Worm (Caenorhabditis elegans) whole organism, young adult: ENCODE measurements around the gene fbxa-18.

Experiments
- B0019.2 ChIP-seq: fragments of 200-800 bp; sonication (Bioruptor generic); conservative IDR thresholded peaks from 2 replicates; pipeline ENCODE4 v1.3.6; 2022; ENCODE audit warnings: missing genetic modification reagents, missing genetic modification characterization, missing compliant biosample characterization
- B0261.1 ChIP-seq: sonication (generic microtip); optimal IDR thresholded peaks from 2 replicates; lab custom pipeline; 2016; ENCODE audit warnings: mild to moderate bottlenecking, missing genetic modification characterization, moderate library complexity, missing compliant biosample characterization
- B0336.3 ChIP-seq: fragments of 200-800 bp; sonication (Bioruptor generic); IDR thresholded peaks from 2 replicates; pipeline ENCODE4 v1.3.6; 2022; ENCODE audit warnings: missing genetic modification characterization, missing compliant biosample characterization
- F23B12.7 ChIP-seq: sonication (generic microtip); optimal IDR thresholded peaks from 2 replicates; lab custom pipeline; 2017; ENCODE audit warnings: missing genetic modification characterization, mild to moderate bottlenecking, missing compliant biosample characterization, antibody characterized with exemption, moderate library complexity; ENCODE audit not compliant: insufficient read depth
- F37B4.10 ChIP-seq: fragments of 200-800 bp; sonication (Bioruptor generic); IDR thresholded peaks from 2 replicates; pipeline ENCODE4 v1.3.6; 2022; ENCODE audit warnings: missing genetic modification characterization, missing compliant biosample characterization
- F49E8.2 ChIP-seq: sonication (generic microtip); optimal IDR thresholded peaks from 3 replicates; lab custom pipeline; 2017; ENCODE audit warnings: missing genetic modification characterization, mild to moderate bottlenecking, missing compliant biosample characterization, antibody characterized with exemption, moderate library complexity; ENCODE audit not compliant: insufficient read depth
- F57A8.1 ChIP-seq: fragments of 200-800 bp; sonication (Bioruptor generic); optimal IDR thresholded peaks from 2 replicates; lab custom pipeline; 2018; ENCODE audit warnings: mild to moderate bottlenecking, missing genetic modification characterization, moderate library complexity, missing compliant biosample characterization
- Y53F4B.3 ChIP-seq: fragments of 200-800 bp; sonication (Bioruptor generic); IDR thresholded peaks from 2 replicates; pipeline ENCODE4 v1.3.6; 2022; ENCODE audit warnings: missing genetic modification reagents, missing genetic modification characterization, missing compliant biosample characterization
- akir-1 ChIP-seq: fragments of 200-800 bp; sonication (Bioruptor generic); optimal IDR thresholded peaks from 2 replicates; lab custom pipeline; 2018; ENCODE audit warnings: mild to moderate bottlenecking, missing genetic modification characterization, moderate library complexity, missing compliant biosample characterization
- attf-6 ChIP-seq: fragments of 200-800 bp; sonication (Bioruptor generic); IDR thresholded peaks from 2 replicates; pipeline ENCODE4 v1.3.6; 2022; ENCODE audit warnings: missing genetic modification reagents, missing genetic modification characterization, missing compliant biosample characterization
- bed-1 ChIP-seq: fragments of 200-800 bp; sonication (Bioruptor generic); IDR thresholded peaks from 2 replicates; pipeline ENCODE4 v1.3.6; 2022; ENCODE audit warnings: missing genetic modification reagents, missing genetic modification characterization, missing compliant biosample characterization
- cebp-1 ChIP-seq, 2 experiments: fragments of 200-800 bp in 1 of 2; sonication (Bioruptor generic) in 1 of 2; sonication (generic microtip) in 1 of 2; IDR thresholded peaks in 1 of 2; optimal IDR thresholded peaks in 1 of 2; 2 replicates each; pipeline versions ENCODE4 v1.3.6 to Lab custom; 2017 to 2022; ENCODE audit warnings: missing compliant biosample characterization in 2 of 2, missing genetic modification characterization in 2 of 2, mild to moderate bottlenecking in 1 of 2, missing genetic modification reagents in 1 of 2, moderate library complexity in 1 of 2
- cebp-2 ChIP-seq: fragments of 200-800 bp; sonication (Bioruptor generic); IDR thresholded peaks from 2 replicates; pipeline ENCODE4 v1.3.6; 2022; ENCODE audit warnings: missing genetic modification characterization, missing compliant biosample characterization
- ceh-27 ChIP-seq: fragments of 200-800 bp; sonication (Bioruptor generic); optimal IDR thresholded peaks from 2 replicates; lab custom pipeline; 2018; ENCODE audit warnings: mild to moderate bottlenecking, missing genetic modification characterization, moderate library complexity, missing compliant biosample characterization
- ceh-40 ChIP-seq: fragments of 200-800 bp; sonication (Bioruptor generic); IDR thresholded peaks from 2 replicates; pipeline ENCODE4 v1.3.6; 2022; ENCODE audit warnings: missing genetic modification characterization, missing compliant biosample characterization
- ceh-58 ChIP-seq: fragments of 200-800 bp; sonication (Bioruptor generic); IDR thresholded peaks from 2 replicates; pipeline ENCODE4 v1.3.6; 2022; ENCODE audit warnings: missing genetic modification characterization, missing compliant biosample characterization
- dox-1 ChIP-seq: fragments of 200-800 bp; sonication (Bioruptor generic); IDR thresholded peaks from 2 replicates; pipeline ENCODE4 v1.3.6; 2022; ENCODE audit warnings: missing genetic modification reagents, missing genetic modification characterization, missing compliant biosample characterization
- egl-18 ChIP-seq: fragments of 200-800 bp; sonication (Bioruptor generic); IDR thresholded peaks from 2 replicates; pipeline ENCODE4 v1.3.6; 2022; ENCODE audit warnings: missing genetic modification reagents, missing genetic modification characterization, missing compliant biosample characterization
- ekl-4 ChIP-seq: fragments of 200-800 bp; sonication (Bioruptor generic); IDR thresholded peaks from 2 replicates; pipeline ENCODE4 v1.3.6; 2022; ENCODE audit warnings: missing genetic modification reagents, missing genetic modification characterization, missing compliant biosample characterization
- him-1 ChIP-seq: sonication (generic microtip); optimal IDR thresholded peaks from 2 replicates; lab custom pipeline; 2016; ENCODE audit warnings: missing genotype, missing genetic modification reagents, missing genetic modification characterization, missing compliant biosample characterization
- hmg-1.2 ChIP-seq: fragments of 200-800 bp; sonication (Bioruptor generic); IDR thresholded peaks from 2 replicates; pipeline ENCODE4 v1.3.6; 2022; ENCODE audit warnings: missing genetic modification reagents, missing genetic modification characterization, missing compliant biosample characterization
- hsf-1 ChIP-seq: fragments of 200-800 bp; sonication (Bioruptor generic); IDR thresholded peaks from 2 replicates; pipeline ENCODE4 v1.3.6; 2022; ENCODE audit warnings: missing genetic modification reagents, missing genetic modification characterization, missing compliant biosample characterization
- let-526 ChIP-seq: fragments of 200-800 bp; sonication (Bioruptor generic); IDR thresholded peaks from 2 replicates; pipeline ENCODE4 v1.3.6; 2022; ENCODE audit warnings: missing genetic modification reagents, missing genetic modification characterization, missing compliant biosample characterization
- lin-26 ChIP-seq: fragments of 200-800 bp; sonication (Bioruptor generic); IDR thresholded peaks from 2 replicates; pipeline ENCODE4 v1.3.6; 2022; ENCODE audit warnings: missing genetic modification reagents, missing genetic modification characterization, missing compliant biosample characterization
- mcd-1 ChIP-seq: fragments of 200-800 bp; sonication (Bioruptor generic); IDR thresholded peaks from 2 replicates; pipeline ENCODE4 v1.3.6; 2022; ENCODE audit warnings: missing genetic modification reagents, missing genetic modification characterization, missing compliant biosample characterization
- nfya-2 ChIP-seq: fragments of 200-800 bp; sonication (Bioruptor generic); IDR thresholded peaks from 2 replicates; pipeline ENCODE4 v1.3.6; 2022; ENCODE audit warnings: missing genetic modification reagents, missing genetic modification characterization, missing compliant biosample characterization
- nhr-120 ChIP-seq: fragments of 200-800 bp; sonication (Bioruptor generic); IDR thresholded peaks from 2 replicates; pipeline ENCODE4 v1.3.6; 2022; ENCODE audit warnings: missing genetic modification characterization, missing compliant biosample characterization
- nhr-80 ChIP-seq: sonication (generic microtip); optimal IDR thresholded peaks from 2 replicates; lab custom pipeline; 2016; ENCODE audit warnings: missing genetic modification characterization, missing compliant biosample characterization
- pha-4 ChIP-seq: fragments of 150-350 bp; sonication (generic microtip); optimal IDR thresholded peaks from 2 replicates; lab custom pipeline; 2014; ENCODE audit warnings: missing biosample characterization, missing genetic modification reagents, missing genetic modification characterization
- rpc-1 ChIP-seq, 2 experiments: fragments of 150-350 bp in 1 of 2; sonication (generic microtip) in 1 of 2; optimal IDR thresholded peaks; 2 replicates each; lab custom pipeline; 2014 to 2018; ENCODE audit warnings: missing biosample characterization in 1 of 2, missing genetic modification characterization in 1 of 2, missing genetic modification reagents in 1 of 2, missing genotype in 1 of 2
- sptf-2 ChIP-seq: fragments of 200-800 bp; sonication (Bioruptor generic); optimal IDR thresholded peaks from 2 replicates; lab custom pipeline; 2018; ENCODE audit warnings: mild to moderate bottlenecking, missing genetic modification characterization, missing compliant biosample characterization
- tbp1 ChIP-seq: fragments of 200-800 bp; sonication (Bioruptor generic); optimal IDR thresholded peaks from 2 replicates; lab custom pipeline; 2018; ENCODE audit warnings: mild to moderate bottlenecking, missing genetic modification characterization, missing compliant biosample characterization
- unc-130 ChIP-seq: sonication (generic microtip); optimal IDR thresholded peaks from 2 replicates; lab custom pipeline; 2016; ENCODE audit warnings: missing genetic modification reagents, missing genetic modification characterization, missing compliant biosample characterization
- ztf-25 ChIP-seq: fragments of 200-800 bp; sonication (Bioruptor generic); IDR thresholded peaks from 2 replicates; pipeline ENCODE4 v1.3.6; 2022; ENCODE audit warnings: missing genetic modification reagents, missing genetic modification characterization, missing compliant biosample characterization
- ztf-28 ChIP-seq: fragments of 200-800 bp; sonication (Bioruptor generic); IDR thresholded peaks from 2 replicates; pipeline ENCODE4 v1.3.6; 2022; ENCODE audit warnings: missing genetic modification reagents, missing genetic modification characterization, missing compliant biosample characterization
- ztf-6 ChIP-seq: fragments of 200-800 bp; sonication (Bioruptor generic); IDR thresholded peaks from 2 replicates; pipeline ENCODE4 v1.3.6; 2022; ENCODE audit warnings: missing genetic modification reagents, missing genetic modification characterization, missing compliant biosample characterization

Gene fbxa-18

DNA sequence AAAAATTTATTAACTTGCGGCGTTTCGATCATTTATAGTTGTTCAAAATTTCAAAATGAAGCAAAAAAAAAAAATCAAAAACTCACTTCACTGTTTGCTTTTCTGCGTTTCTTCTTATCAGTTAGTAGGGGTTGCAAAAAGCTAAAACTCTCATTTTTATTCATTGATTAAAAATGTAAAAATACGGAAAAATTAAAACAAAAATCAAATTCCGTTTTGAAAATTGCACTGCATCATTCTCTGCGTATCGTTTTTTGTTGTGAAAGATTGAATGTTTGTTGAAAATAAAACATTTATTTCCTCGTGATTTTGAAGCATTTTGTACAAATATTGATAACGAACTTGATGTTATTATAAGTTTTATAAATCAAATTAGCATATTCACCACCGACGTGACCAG lies 13.4 kb upstream of the fbxa-18 start:
- TF ChIP-seq ztf-6 (GFP tag; lab: Robert Waterston, UW) (no peak), ztf-28 (GFP tag; lab: Robert Waterston, UW) (no peak), ceh-27 (no peak), bed-1 (GFP tag; lab: Robert Waterston, UW) (no peak), cebp-1 (GFP tag; IDR thresholded peaks at IDR 0.05; lab: Robert Waterston, UW) (no peak), cebp-1 (tag; optimal IDR thresholded peaks at IDR 0.05; lab: Kevin White, UChicago) (peak; percentile 29), rpc-1 (optimal IDR thresholded peaks at IDR 0.05; lab: Kevin White, UChicago) (no peak), rpc-1 (tag; optimal IDR thresholded peaks at IDR 0.05; lab: Kevin White, UChicago) (no peak), cebp-2 (GFP tag; lab: Robert Waterston, UW) (no peak), dox-1 (GFP tag; lab: Robert Waterston, UW) (no peak), nhr-80 (peak; percentile 31), hsf-1 (GFP tag; lab: Robert Waterston, UW) (no peak)

DNA sequence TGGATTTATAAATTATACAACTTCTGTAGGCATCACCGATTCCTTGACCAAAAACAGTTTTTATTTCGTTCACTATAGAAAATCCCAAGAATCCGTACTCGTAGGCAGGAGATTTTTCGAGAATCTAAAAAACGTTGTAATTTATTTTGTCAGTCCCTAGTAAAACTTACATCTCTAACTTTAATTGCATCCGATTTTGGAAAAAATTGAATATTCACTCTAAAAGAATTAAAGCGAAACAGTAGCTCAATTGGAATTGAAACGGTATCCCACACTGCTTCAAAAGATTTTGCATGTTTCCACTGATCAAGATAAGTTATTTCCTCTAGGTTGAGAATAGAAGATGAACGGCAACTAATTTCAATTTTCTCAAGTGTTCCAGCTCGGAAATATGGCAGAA lies 11.2 kb upstream of the fbxa-18 start, which contains the start of gene fbxa-142:
Gene fbxa-142, minus strand, starts transcription at position 101 of the 400 bp plus-strand sequence.
- TF ChIP-seq nhr-80 (no peak), B0336.3 (GFP tag; lab: Robert Waterston, UW) (no peak), B0019.2 (GFP tag; lab: Robert Waterston, UW) (no peak), F49E8.2 (tag; lab: Kevin White, UChicago) (no peak), nhr-120 (GFP tag; lab: Robert Waterston, UW) (no peak), let-526 (GFP tag; lab: Robert Waterston, UW) (no peak), lin-26 (GFP tag; lab: Robert Waterston, UW) (no peak), attf-6 (GFP tag; lab: Robert Waterston, UW) (no peak), ztf-25 (no peak), unc-130 (GFP tag; lab: Kevin White, UChicago) (no peak), tbp1 (GFP tag; lab: Kevin White, UChicago) (no peak), egl-18 (GFP tag; lab: Robert Waterston, UW) (no peak)

DNA sequence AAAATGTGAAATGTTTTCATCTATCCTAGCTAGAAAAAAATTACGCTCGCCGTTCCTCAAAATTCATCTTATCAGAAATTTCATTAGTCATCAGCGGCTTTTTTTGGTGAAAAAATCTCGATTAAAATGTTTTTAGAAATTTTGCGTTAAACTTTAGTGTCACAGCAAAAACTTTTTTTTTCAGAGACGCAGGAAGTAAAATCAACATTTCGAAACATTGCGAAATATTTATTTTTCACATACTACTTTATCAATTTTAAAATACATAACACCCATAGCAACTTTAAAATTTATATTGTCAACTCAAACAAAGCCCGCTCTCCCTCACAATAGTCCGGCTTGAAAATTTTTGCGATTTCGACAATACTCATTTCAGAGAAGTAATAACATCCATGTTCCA lies 10.3 kb upstream of the fbxa-18 start:
- TF ChIP-seq ekl-4 (GFP tag; lab: Robert Waterston, UW) (no peak), ceh-40 (GFP tag; lab: Robert Waterston, UW) (no peak), F37B4.10 (GFP tag; lab: Robert Waterston, UW) (no peak), F57A8.1 (no peak), lin-26 (GFP tag; lab: Robert Waterston, UW) (no peak), sptf-2 (no peak), cebp-2 (GFP tag; lab: Robert Waterston, UW) (no peak), cebp-1 (GFP tag; IDR thresholded peaks at IDR 0.05; lab: Robert Waterston, UW) (peak; percentile 76; the same call in 1 of the 2 replicates), cebp-1 (tag; optimal IDR thresholded peaks at IDR 0.05; lab: Kevin White, UChicago) (peak; percentile 95)

DNA sequence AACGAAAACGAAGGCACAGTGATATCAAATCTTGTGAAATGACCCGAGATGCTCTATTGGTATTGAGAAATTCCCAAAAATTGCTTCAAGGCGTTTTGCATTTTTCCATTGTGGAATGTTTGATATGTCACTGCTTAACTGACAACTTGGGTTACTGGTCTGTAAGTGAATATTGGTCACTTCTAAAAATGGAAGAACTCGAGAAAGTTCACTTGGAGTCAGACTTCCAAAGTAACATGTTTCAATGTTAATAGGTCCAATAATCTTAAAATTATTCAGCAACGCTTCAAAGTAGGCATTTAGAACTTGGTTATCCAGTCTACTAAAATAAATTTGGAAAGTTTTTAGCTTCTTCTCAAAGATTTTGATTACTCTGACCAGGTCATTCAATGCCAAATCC lies 9.8 kb upstream of the fbxa-18 start, which contains the start of gene fbxa-144:
Gene fbxa-144, minus strand, starts transcription at position 101 of the 400 bp plus-strand sequence.
- TF ChIP-seq ztf-6 (GFP tag; lab: Robert Waterston, UW) (no peak), B0261.1 (no peak), F23B12.7 (tag; lab: Kevin White, UChicago) (no peak), akir-1 (GFP tag; lab: Kevin White, UChicago) (no peak), Y53F4B.3 (no peak), him-1 (tag; lab: Kevin White, UChicago) (no peak), pha-4 (tag; lab: Kevin White, UChicago) (no peak), ceh-58 (GFP tag; lab: Robert Waterston, UW) (no peak), hmg-1.2 (no peak), nfya-2 (GFP tag; lab: Robert Waterston, UW) (no peak), mcd-1 (no peak), cebp-2 (GFP tag; lab: Robert Waterston, UW) (no peak)
- TF ChIP-seq, all 124 proteins: peak for 0
